Worm (Caenorhabditis elegans) whole organism, L4/young adult: ENCODE measurements around the gene wdr-46.

Experiments
- W03F9.2 ChIP-seq: fragments of 150-350 bp; optimal IDR thresholded peaks from 2 replicates; lab custom pipeline; 2014; ENCODE audit warnings: missing biosample characterization, missing genetic modification characterization
- dao-5 ChIP-seq: sonication (generic microtip); optimal IDR thresholded peaks from 2 replicates; lab custom pipeline; 2016; ENCODE audit warnings: missing genotype, missing genetic modification characterization, moderate library complexity, missing compliant biosample characterization
- him-1 ChIP-seq: sonication (generic microtip); optimal IDR thresholded peaks from 2 replicates; lab custom pipeline; 2016; ENCODE audit warnings: missing genotype, missing genetic modification reagents, missing genetic modification characterization, missing compliant biosample characterization

- no peak for TF ChIP-seq W03F9.2
- no peak for TF ChIP-seq him-1
- TF ChIP-seq dao-5 (tag; lab: Kevin White, UChicago) = no peak
Observed at ce11 chrIV:12336893-12337627, 35.0 kb upstream of the wdr-46 start, which contains the start of the genes F19B6.10 and wht-5.
